Worm (Caenorhabditis elegans) whole organism, late embryonic: Measurements from ENCODE around the gene dnj-13.
A peak's percentile ranks its signal among the peaks of the same experiment; 100 is the strongest.

Source experiments
- C08G9.2 ChIP-seq: sonication (generic microtip); optimal IDR thresholded peaks from 2 replicates; lab custom pipeline; 2016; ENCODE audit warnings: mild to moderate bottlenecking, missing genetic modification characterization, moderate library complexity, missing compliant biosample characterization
- C38D4.7 ChIP-seq: fragments of 200-800 bp; sonication (Bioruptor generic); optimal IDR thresholded peaks from 2 replicates; lab custom pipeline; 2018; ENCODE audit warnings: mild to moderate bottlenecking, missing genetic modification characterization, moderate library complexity, missing compliant biosample characterization
- K02D7.2 ChIP-seq: sonication (generic microtip); optimal IDR thresholded peaks from 2 replicates; lab custom pipeline; 2017; ENCODE audit warnings: mild to moderate bottlenecking, missing genetic modification characterization, missing compliant biosample characterization
- ama-1 ChIP-seq: fragments of 150-350 bp; optimal IDR thresholded peaks from 2 replicates; lab custom pipeline; 2014
- ceh-14 ChIP-seq: sonication (generic microtip); optimal IDR thresholded peaks from 2 replicates; lab custom pipeline; 2016; ENCODE audit warnings: missing genotype, missing genetic modification characterization, missing compliant biosample characterization
- ceh-2 ChIP-seq: sonication (generic microtip); optimal IDR thresholded peaks from 2 replicates; lab custom pipeline; 2016; ENCODE audit warnings: missing genotype, missing genetic modification characterization, missing compliant biosample characterization
- ceh-22 ChIP-seq: sonication (generic microtip); optimal IDR thresholded peaks from 2 replicates; lab custom pipeline; 2017; ENCODE audit warnings: missing biosample characterization, missing genetic modification characterization
- ceh-24 ChIP-seq: sonication (generic microtip); optimal IDR thresholded peaks from 2 replicates; lab custom pipeline; 2016; ENCODE audit warnings: mild to moderate bottlenecking, missing genetic modification characterization, missing compliant biosample characterization
- ceh-31 ChIP-seq: sonication (generic microtip); optimal IDR thresholded peaks from 2 replicates; lab custom pipeline; 2016; ENCODE audit warnings: missing genetic modification characterization, missing compliant biosample characterization
- ceh-45 ChIP-seq: fragments of 200-800 bp; sonication (Bioruptor generic); IDR thresholded peaks from 2 replicates; pipeline ENCODE4 v1.3.6; 2022; ENCODE audit warnings: missing genetic modification reagents, missing genetic modification characterization, missing compliant biosample characterization
- ceh-48 ChIP-seq: sonication (generic microtip); optimal IDR thresholded peaks from 2 replicates; lab custom pipeline; 2016; ENCODE audit warnings: missing genetic modification characterization, inconsistent platforms, missing compliant biosample characterization
- ceh-6 ChIP-seq: fragments of 200-800 bp; sonication (Bioruptor generic); optimal IDR thresholded peaks from 2 replicates; lab custom pipeline; 2018; ENCODE audit warnings: mild to moderate bottlenecking, missing genetic modification characterization, missing compliant biosample characterization
- che-1 ChIP-seq: sonication (generic microtip); optimal IDR thresholded peaks from 2 replicates; lab custom pipeline; 2016; ENCODE audit warnings: mild to moderate bottlenecking, missing genetic modification characterization, missing compliant biosample characterization
- dmd-4 ChIP-seq: sonication (generic microtip); optimal IDR thresholded peaks from 2 replicates; lab custom pipeline; 2016; ENCODE audit warnings: borderline replicate concordance, missing genetic modification characterization, missing compliant biosample characterization
- elt-2 ChIP-seq: sonication (generic microtip); optimal IDR thresholded peaks from 2 replicates; lab custom pipeline; 2016; ENCODE audit warnings: missing genetic modification reagents, missing genetic modification characterization, missing compliant biosample characterization
- eyg-1 ChIP-seq: sonication (generic microtip); optimal IDR thresholded peaks from 2 replicates; lab custom pipeline; 2016; ENCODE audit warnings: missing genotype, missing genetic modification characterization, missing compliant biosample characterization
- fax-1 ChIP-seq: sonication (generic microtip); optimal IDR thresholded peaks from 2 replicates; lab custom pipeline; 2016; ENCODE audit warnings: missing genotype, missing genetic modification characterization, missing compliant biosample characterization
- gmeb-2 ChIP-seq: sonication (generic microtip); optimal IDR thresholded peaks from 2 replicates; lab custom pipeline; 2016; ENCODE audit warnings: missing genetic modification characterization, inconsistent platforms, missing compliant biosample characterization
- hlh-15 ChIP-seq: sonication (generic microtip); optimal IDR thresholded peaks from 2 replicates; lab custom pipeline; 2016; ENCODE audit warnings: missing genetic modification characterization, missing compliant biosample characterization
- hlh-30 ChIP-seq: sonication (generic microtip); optimal IDR thresholded peaks from 2 replicates; lab custom pipeline; 2017; ENCODE audit warnings: antibody characterized with exemption, missing genetic modification characterization, missing compliant biosample characterization; ENCODE audit not compliant: insufficient read depth
- madf-2 ChIP-seq: sonication (generic microtip); optimal IDR thresholded peaks from 2 replicates; lab custom pipeline; 2017; ENCODE audit warnings: missing genetic modification characterization, missing compliant biosample characterization
- nfya-1 ChIP-seq: sonication (generic microtip); optimal IDR thresholded peaks from 2 replicates; lab custom pipeline; 2017; ENCODE audit warnings: missing genetic modification characterization, mild to moderate bottlenecking, missing compliant biosample characterization, antibody characterized with exemption, moderate library complexity
- nhr-232 ChIP-seq: sonication (generic microtip); optimal IDR thresholded peaks from 2 replicates; lab custom pipeline; 2016; ENCODE audit warnings: missing genetic modification characterization, missing compliant biosample characterization
- npax-4 ChIP-seq: sonication (generic microtip); optimal IDR thresholded peaks from 2 replicates; lab custom pipeline; 2016; ENCODE audit warnings: missing genetic modification characterization, missing compliant biosample characterization
- odd-2 ChIP-seq: sonication (generic microtip); optimal IDR thresholded peaks from 2 replicates; lab custom pipeline; 2017; ENCODE audit warnings: antibody characterized with exemption, mild to moderate bottlenecking, missing genetic modification characterization, missing compliant biosample characterization
- pax-1 ChIP-seq: fragments of 150-350 bp; optimal IDR thresholded peaks from 2 replicates; lab custom pipeline; 2014; ENCODE audit warnings: missing biosample characterization, missing genetic modification characterization
- pha-2 ChIP-seq: sonication (generic microtip); optimal IDR thresholded peaks from 2 replicates; lab custom pipeline; 2017; ENCODE audit warnings: mild to moderate bottlenecking, missing genetic modification characterization, missing compliant biosample characterization
- pha-4 ChIP-seq: fragments of 150-350 bp; optimal IDR thresholded peaks from 2 replicates; lab custom pipeline; 2018; ENCODE audit warnings: missing biosample characterization, missing genetic modification reagents, missing genetic modification characterization
- pqm-1 ChIP-seq: sonication (generic microtip); optimal IDR thresholded peaks from 2 replicates; lab custom pipeline; 2016; ENCODE audit warnings: missing genetic modification characterization, missing compliant biosample characterization
- pros-1 ChIP-seq: fragments of 150-350 bp; optimal IDR thresholded peaks from 2 replicates; lab custom pipeline; 2014; ENCODE audit warnings: missing biosample characterization, missing genetic modification reagents, missing genetic modification characterization
- ref-2 ChIP-seq: sonication (generic microtip); optimal IDR thresholded peaks from 2 replicates; lab custom pipeline; 2016; ENCODE audit warnings: missing genetic modification characterization, missing compliant biosample characterization
- syd-9 ChIP-seq: sonication (generic microtip); optimal IDR thresholded peaks from 2 replicates; lab custom pipeline; 2016; ENCODE audit warnings: mild to moderate bottlenecking, missing genetic modification characterization, moderate library complexity, missing compliant biosample characterization
- tbx-2 ChIP-seq: sonication (generic microtip); optimal IDR thresholded peaks from 2 replicates; lab custom pipeline; 2016; ENCODE audit warnings: missing genetic modification characterization, missing compliant biosample characterization
- tbx-7 ChIP-seq: sonication (generic microtip); optimal IDR thresholded peaks from 2 replicates; lab custom pipeline; 2016; ENCODE audit warnings: missing genotype, missing genetic modification characterization, missing compliant biosample characterization
- ttx-3 ChIP-seq: sonication (generic microtip); optimal IDR thresholded peaks from 2 replicates; lab custom pipeline; 2016; ENCODE audit warnings: missing genetic modification reagents, missing genetic modification characterization, missing compliant biosample characterization
- unc-3 ChIP-seq, 2 experiments: fragments of 200-800 bp in 1 of 2; sonication (Bioruptor generic) in 1 of 2; sonication (generic microtip) in 1 of 2; conservative IDR thresholded peaks in 1 of 2; optimal IDR thresholded peaks in 1 of 2; 2 replicates each; pipeline versions ENCODE4 v1.3.6 to Lab custom; 2016 to 2022; ENCODE audit warnings: missing compliant biosample characterization in 2 of 2, missing genetic modification characterization in 2 of 2, missing genetic modification reagents in 1 of 2
- unc-42 ChIP-seq: sonication (generic microtip); optimal IDR thresholded peaks from 2 replicates; lab custom pipeline; 2016; ENCODE audit warnings: missing genotype, missing genetic modification characterization, missing compliant biosample characterization
- unc-55 ChIP-seq: sonication (generic microtip); optimal IDR thresholded peaks from 2 replicates; lab custom pipeline; 2017; ENCODE audit warnings: missing biosample characterization, missing genetic modification reagents, missing genetic modification characterization
- unc-86 ChIP-seq: sonication (generic microtip); optimal IDR thresholded peaks from 2 replicates; lab custom pipeline; 2016; ENCODE audit warnings: missing genetic modification characterization, missing compliant biosample characterization
- zip-5 ChIP-seq: sonication (generic microtip); optimal IDR thresholded peaks from 2 replicates; lab custom pipeline; 2016; ENCODE audit warnings: missing genetic modification characterization, missing compliant biosample characterization
- ztf-16 ChIP-seq: sonication (generic microtip); optimal IDR thresholded peaks from 2 replicates; lab custom pipeline; 2017; ENCODE audit warnings: missing genetic modification characterization, missing compliant biosample characterization

The dnj-13 gene

ce11 chrII:11571260-11571854, 25.9 kb downstream of the dnj-13 start, which contains the start of gene F54D5.3:
TSS of gene F54D5.3 (plus strand) at chrII:11571805.
- TF ChIP-seq zip-5 (tag; lab: Kevin White, UChicago) (no peak), hlh-15 (tag; lab: Kevin White, UChicago) (no peak), unc-55 (GFP tag; lab: Kevin White, UChicago) (no peak), nfya-1 (no peak), ceh-48 (tag; lab: Kevin White, UChicago) (no peak), odd-2 (tag; lab: Kevin White, UChicago) (no peak), hlh-30 (tag; lab: Kevin White, UChicago) (no peak), tbx-7 (tag; lab: Kevin White, UChicago) (no peak)
- TF ChIP-seq, all 69 proteins: peak for 0

ce11 chrII:11572944-11573343, 27.4 kb downstream of the dnj-13 start, which contains the start of gene F54D5.2:
TSS of gene F54D5.2 (plus strand) at chrII:11573180.
- TF ChIP-seq che-1 (tag; lab: Kevin White, UChicago) (no peak), K02D7.2 (no peak), dmd-4 (tag; lab: Kevin White, UChicago) (no peak), ceh-45 (no peak), gmeb-2 (tag; lab: Kevin White, UChicago) (no peak), elt-2 (tag; lab: Kevin White, UChicago) (no peak), ceh-31 (no peak)
- TF ChIP-seq, all 69 proteins: peak for 0

ce11 chrII:11577397-11577796, 31.9 kb downstream of the dnj-13 start, which contains the start of gene pcs-1:
TSS of gene pcs-1 (minus strand) at chrII:11577740.
- TF ChIP-seq odd-2 (tag; lab: Kevin White, UChicago) = no peak
- no peak for TF ChIP-seq eyg-1 (tag; lab: Kevin White, UChicago)
- TF ChIP-seq syd-9 = no peak
- TF ChIP-seq ama-1 (lab: Kevin White, UChicago) = no peak
- TF ChIP-seq pha-4 (tag; lab: Kevin White, UChicago) = no peak
- no peak for TF ChIP-seq ztf-16 (tag; lab: Kevin White, UChicago)
- TF ChIP-seq unc-86 = no peak
- TF ChIP-seq npax-4 = no peak
- TF ChIP-seq pax-1 (tag; lab: Kevin White, UChicago) = no peak
- TF ChIP-seq ceh-31 = no peak
- no peak for TF ChIP-seq unc-42 (tag; lab: Kevin White, UChicago)
- no peak for TF ChIP-seq ceh-6 (GFP tag; lab: Kevin White, UChicago)
- TF ChIP-seq ceh-22 = no peak
- no peak for TF ChIP-seq pha-2 (tag; lab: Kevin White, UChicago)

ce11 chrII:11577861-11578260, 32.4 kb downstream of the dnj-13 start:
- no peak for TF ChIP-seq ceh-6 (GFP tag; lab: Kevin White, UChicago)
- TF ChIP-seq gmeb-2 (tag; lab: Kevin White, UChicago) = no peak

- no peak for TF ChIP-seq K02D7.2
- no peak for TF ChIP-seq ceh-6 (GFP tag; lab: Kevin White, UChicago)
- no peak for TF ChIP-seq elt-2 (tag; lab: Kevin White, UChicago)
- no peak for TF ChIP-seq ref-2 (tag; lab: Kevin White, UChicago)
- TF ChIP-seq fax-1 (tag; lab: Kevin White, UChicago) = no peak
- TF ChIP-seq nhr-232 (tag; lab: Kevin White, UChicago) = no peak
- TF ChIP-seq ceh-14 = no peak
- peak; percentile 20 for TF ChIP-seq C08G9.2
- no peak for TF ChIP-seq ceh-24
- no peak for TF ChIP-seq pros-1 (tag; lab: Kevin White, UChicago)
- TF ChIP-seq ttx-3 (tag; lab: Kevin White, UChicago) = no peak
- TF ChIP-seq pqm-1 = no peak
- no peak for TF ChIP-seq npax-4
- peak; percentile 14 for TF ChIP-seq ceh-2
- peak; percentile 4 for TF ChIP-seq unc-42 (tag; lab: Kevin White, UChicago)
- no peak for TF ChIP-seq unc-55 (GFP tag; lab: Kevin White, UChicago)
- TF ChIP-seq tbx-2 (tag; lab: Kevin White, UChicago) = no peak
- no peak for TF ChIP-seq C38D4.7 (GFP tag; lab: Kevin White, UChicago)
- no peak for TF ChIP-seq gmeb-2 (tag; lab: Kevin White, UChicago)
- no peak for TF ChIP-seq hlh-30 (tag; lab: Kevin White, UChicago)
- no peak for TF ChIP-seq unc-3 (GFP tag; conservative IDR thresholded peaks at IDR 0.05; lab: Robert Waterston, UW)
- TF ChIP-seq unc-3 (tag; optimal IDR thresholded peaks at IDR 0.05; lab: Kevin White, UChicago) = no peak
- TF ChIP-seq ceh-31 = peak; percentile 39
- no peak for TF ChIP-seq madf-2 (tag; lab: Kevin White, UChicago)
These were observed 32.8 kb downstream of the dnj-13 start, which contains the start of gene smc-6 for ce11 chrII:11578327-11578726. TSS of gene smc-6 (plus strand) at chrII:11578716.
